Worm (Caenorhabditis elegans) whole organism, L1 larva: Measurements from ENCODE around the gene dhs-11.

Experiments
- C16A3.4 ChIP-seq: fragments of 150-350 bp; optimal IDR thresholded peaks from 2 replicates; lab custom pipeline; 2014; ENCODE audit warnings: missing biosample characterization, missing genetic modification characterization
- C34B4.2 ChIP-seq: sonication (generic microtip); optimal IDR thresholded peaks from 2 replicates; lab custom pipeline; 2017; ENCODE audit warnings: mild to moderate bottlenecking, missing genetic modification characterization, missing compliant biosample characterization
- F16B12.6 ChIP-seq: fragments of 150-350 bp; optimal IDR thresholded peaks from 2 replicates; lab custom pipeline; 2014; ENCODE audit warnings: missing biosample characterization, missing genetic modification characterization
- Y116A8C.19 ChIP-seq: sonication (generic microtip); optimal IDR thresholded peaks from 2 replicates; lab custom pipeline; 2016; ENCODE audit warnings: missing compliant biosample characterization, missing genetic modification characterization, borderline replicate concordance
- ama-1 ChIP-seq: fragments of 150-350 bp; optimal IDR thresholded peaks from 2 replicates; lab custom pipeline; 2014
- blmp-1 ChIP-seq: fragments of 150-350 bp; optimal IDR thresholded peaks from 2 replicates; lab custom pipeline; 2014; ENCODE audit warnings: missing biosample characterization, missing genetic modification characterization
- ceh-63 ChIP-seq: fragments of 200-800 bp; sonication (Bioruptor generic); optimal IDR thresholded peaks from 2 replicates; lab custom pipeline; 2018; ENCODE audit warnings: mild to moderate bottlenecking, missing genetic modification characterization, missing compliant biosample characterization
- ceh-82 ChIP-seq, 3 experiments: fragments of 150-350 bp in 1 of 3; sonication (generic microtip) in 2 of 3; optimal IDR thresholded peaks; 2 replicates each; lab custom pipeline; 2014 to 2017; ENCODE audit warnings: missing biosample characterization in 3 of 3, missing genetic modification characterization in 3 of 3
- ceh-88 ChIP-seq: fragments of 200-800 bp; sonication (Bioruptor generic); IDR thresholded peaks from 2 replicates; pipeline ENCODE4 v1.3.6; 2022; ENCODE audit warnings: missing genetic modification characterization, missing compliant biosample characterization
- ceh-90 ChIP-seq: sonication (generic microtip); optimal IDR thresholded peaks from 2 replicates; lab custom pipeline; 2016; ENCODE audit warnings: missing genetic modification characterization, missing compliant biosample characterization
- efl-1 ChIP-seq, 4 experiments: fragments of 150-350 bp; optimal IDR thresholded peaks in 3 of 4; peaks in 1 of 4; 1 replicate in 1 of 4; 2 replicates in 3 of 4; lab custom pipeline; 2014; ENCODE audit warnings: missing biosample characterization in 2 of 4, missing genetic modification characterization in 2 of 4, missing genetic modification reagents in 2 of 4
- efl-3 ChIP-seq: fragments of 200-800 bp; sonication (Bioruptor generic); optimal IDR thresholded peaks from 2 replicates; lab custom pipeline; 2018; ENCODE audit warnings: mild to moderate bottlenecking, missing genetic modification characterization, missing compliant biosample characterization
- egl-13 ChIP-seq: sonication (generic microtip); optimal IDR thresholded peaks from 2 replicates; lab custom pipeline; 2016; ENCODE audit warnings: missing genotype, missing genetic modification reagents, missing genetic modification characterization, missing compliant biosample characterization
- egl-27 ChIP-seq, 2 experiments: fragments of 150-350 bp in 1 of 2; sonication (generic microtip); optimal IDR thresholded peaks; 3 replicates each; lab custom pipeline; 2017 to 2018; ENCODE audit warnings: missing biosample characterization in 2 of 2, missing genetic modification characterization in 2 of 2, missing genetic modification reagents in 2 of 2
- elt-3 ChIP-seq, 6 experiments: fragments of 150-350 bp in 1 of 6; sonication (generic microtip); optimal IDR thresholded peaks; 2 replicates each; lab custom pipeline; 2017 to 2018; ENCODE audit warnings: missing biosample characterization in 6 of 6, missing genetic modification characterization in 6 of 6, inconsistent platforms in 1 of 6
- fkh-8 ChIP-seq: sonication (generic microtip); optimal IDR thresholded peaks from 2 replicates; lab custom pipeline; 2016; ENCODE audit warnings: mild to moderate bottlenecking, missing genetic modification characterization, missing compliant biosample characterization
- fos-1 ChIP-seq: fragments of 150-350 bp; optimal IDR thresholded peaks from 2 replicates; lab custom pipeline; 2014; ENCODE audit warnings: missing biosample characterization, missing genetic modification characterization
- grh-1 ChIP-seq: fragments of 200-800 bp; sonication (Bioruptor generic); IDR thresholded peaks from 2 replicates; pipeline ENCODE4 v1.3.6; 2022; ENCODE audit warnings: missing genetic modification reagents, missing genetic modification characterization, missing compliant biosample characterization
- hlh-4 ChIP-seq: sonication (generic microtip); optimal IDR thresholded peaks from 2 replicates; lab custom pipeline; 2016; ENCODE audit warnings: mild to moderate bottlenecking, missing genetic modification characterization, missing compliant biosample characterization
- hpl-2 ChIP-seq: fragments of 150-350 bp; optimal IDR thresholded peaks from 2 replicates; lab custom pipeline; 2014; ENCODE audit warnings: missing biosample characterization, missing genetic modification reagents, missing genetic modification characterization
- irx-1 ChIP-seq: sonication (generic microtip); optimal IDR thresholded peaks from 2 replicates; lab custom pipeline; 2016; ENCODE audit warnings: missing genetic modification characterization, missing compliant biosample characterization
- isw-1 ChIP-seq: fragments of 200-800 bp; sonication (Bioruptor generic); IDR thresholded peaks from 2 replicates; pipeline ENCODE4 v1.3.6; 2022; ENCODE audit warnings: missing genetic modification characterization, missing compliant biosample characterization
- jun-1 ChIP-seq: fragments of 150-350 bp; optimal IDR thresholded peaks from 2 replicates; lab custom pipeline; 2014; ENCODE audit warnings: missing biosample characterization, missing genetic modification reagents, missing genetic modification characterization
- lin-14 ChIP-seq: fragments of 200-800 bp; sonication (Bioruptor generic); optimal IDR thresholded peaks from 2 replicates; lab custom pipeline; 2018; ENCODE audit warnings: mild to moderate bottlenecking, missing genetic modification characterization, moderate library complexity, missing compliant biosample characterization
- lin-15B ChIP-seq: fragments of 150-350 bp; sonication (generic microtip); optimal IDR thresholded peaks from 3 replicates; lab custom pipeline; 2014; ENCODE audit warnings: missing biosample characterization, missing genetic modification characterization
- lin-35 ChIP-seq, 2 experiments: fragments of 150-350 bp; optimal IDR thresholded peaks; 2 replicates each; lab custom pipeline; 2014; ENCODE audit warnings: missing biosample characterization in 2 of 2, missing genetic modification characterization in 2 of 2, missing genetic modification reagents in 2 of 2
- lin-39 ChIP-seq: fragments of 150-350 bp; optimal IDR thresholded peaks from 2 replicates; lab custom pipeline; 2014; ENCODE audit warnings: missing biosample characterization, missing genetic modification reagents, missing genetic modification characterization
- lsy-2 ChIP-seq, 2 experiments: fragments of 150-350 bp; optimal IDR thresholded peaks; 2 replicates each; lab custom pipeline; 2014; ENCODE audit warnings: missing biosample characterization in 2 of 2, missing genetic modification characterization in 2 of 2
- mab-9 ChIP-seq: fragments of 200-800 bp; sonication (Bioruptor generic); IDR thresholded peaks from 2 replicates; pipeline ENCODE4 v1.3.6; 2022; ENCODE audit warnings: missing genetic modification reagents, missing genetic modification characterization, missing compliant biosample characterization
- mdl-1 ChIP-seq, 2 experiments: fragments of 150-350 bp; optimal IDR thresholded peaks; 2 replicates each; lab custom pipeline; 2014 to 2017; ENCODE audit warnings: missing biosample characterization in 2 of 2, missing genetic modification characterization in 2 of 2, inconsistent platforms in 1 of 2
- mef-2 ChIP-seq: fragments of 150-350 bp; optimal IDR thresholded peaks from 2 replicates; lab custom pipeline; 2014; ENCODE audit warnings: missing biosample characterization, missing genetic modification characterization
- mep-1 ChIP-seq: fragments of 150-350 bp; optimal IDR thresholded peaks from 2 replicates; lab custom pipeline; 2014; ENCODE audit warnings: missing biosample characterization, missing genetic modification characterization
- nhr-11 ChIP-seq: fragments of 150-350 bp; optimal IDR thresholded peaks from 2 replicates; lab custom pipeline; 2014; ENCODE audit warnings: missing biosample characterization, missing genetic modification characterization
- nhr-12 ChIP-seq: sonication (generic microtip); optimal IDR thresholded peaks from 2 replicates; lab custom pipeline; 2017; ENCODE audit warnings: missing biosample characterization, missing genetic modification characterization
- nhr-19 ChIP-seq: fragments of 200-800 bp; sonication (Bioruptor generic); conservative IDR thresholded peaks from 2 replicates; pipeline ENCODE4 v1.3.6; 2022; ENCODE audit warnings: missing genetic modification characterization, missing compliant biosample characterization
- nhr-20 ChIP-seq: sonication (generic microtip); optimal IDR thresholded peaks from 2 replicates; lab custom pipeline; 2016; ENCODE audit warnings: mild to moderate bottlenecking, missing genetic modification characterization, missing compliant biosample characterization
- nhr-71 ChIP-seq: sonication (generic microtip); optimal IDR thresholded peaks from 2 replicates; lab custom pipeline; 2016; ENCODE audit warnings: mild to moderate bottlenecking, missing genetic modification characterization, moderate library complexity, missing compliant biosample characterization
- nhr-84 ChIP-seq: sonication (generic microtip); optimal IDR thresholded peaks from 2 replicates; lab custom pipeline; 2017; ENCODE audit warnings: missing biosample characterization, missing genetic modification characterization
- nhr-85 ChIP-seq: sonication (generic microtip); peaks from one replicate; lab custom pipeline; 2016; ENCODE audit warnings: missing genetic modification characterization, inconsistent platforms, missing compliant biosample characterization
- pag-3 ChIP-seq: sonication (generic microtip); optimal IDR thresholded peaks from 2 replicates; lab custom pipeline; 2017; ENCODE audit warnings: missing genetic modification characterization, mild to moderate bottlenecking, missing compliant biosample characterization, antibody characterized with exemption, borderline replicate concordance; ENCODE audit not compliant: insufficient read depth
- pqm-1 ChIP-seq: sonication (generic microtip); optimal IDR thresholded peaks from 3 replicates; lab custom pipeline; 2017; ENCODE audit warnings: missing biosample characterization, missing genetic modification characterization
- rnt-1 ChIP-seq: sonication (generic microtip); optimal IDR thresholded peaks from 2 replicates; lab custom pipeline; 2016; ENCODE audit warnings: mild to moderate bottlenecking, missing genetic modification characterization, moderate library complexity, missing compliant biosample characterization
- skn-1 ChIP-seq: fragments of 150-350 bp; optimal IDR thresholded peaks from 2 replicates; lab custom pipeline; 2014; ENCODE audit warnings: missing biosample characterization, missing genetic modification characterization
- snpc-4 ChIP-seq: fragments of 150-350 bp; optimal IDR thresholded peaks from 2 replicates; lab custom pipeline; 2014; ENCODE audit warnings: missing biosample characterization, missing genetic modification characterization
- swsn-7 ChIP-seq: sonication (generic microtip); optimal IDR thresholded peaks from 2 replicates; lab custom pipeline; 2016; ENCODE audit warnings: missing genetic modification characterization, missing compliant biosample characterization
- tbx-2 ChIP-seq: sonication (generic microtip); optimal IDR thresholded peaks from 2 replicates; lab custom pipeline; 2016; ENCODE audit warnings: missing genetic modification characterization, missing compliant biosample characterization
- tlp-1 ChIP-seq: fragments of 150-350 bp; optimal IDR thresholded peaks from 2 replicates; lab custom pipeline; 2014; ENCODE audit warnings: missing biosample characterization, missing genetic modification characterization
- unc-130 ChIP-seq: fragments of 150-350 bp; optimal IDR thresholded peaks from 2 replicates; lab custom pipeline; 2017; ENCODE audit warnings: missing biosample characterization, missing genetic modification characterization, inconsistent platforms
- unc-62 ChIP-seq: fragments of 150-350 bp; optimal IDR thresholded peaks from 2 replicates; lab custom pipeline; 2014; ENCODE audit warnings: missing biosample characterization, missing genetic modification reagents, missing genetic modification characterization
- unc-98 ChIP-seq: fragments of 200-800 bp; sonication (Bioruptor generic); IDR thresholded peaks from 2 replicates; pipeline ENCODE4 v1.3.6; 2022; ENCODE audit warnings: missing genetic modification characterization, missing compliant biosample characterization
- vab-15 ChIP-seq: sonication (generic microtip); optimal IDR thresholded peaks from 2 replicates; lab custom pipeline; 2017; ENCODE audit warnings: missing genotype, mild to moderate bottlenecking, missing genetic modification characterization, missing compliant biosample characterization
- zip-4 ChIP-seq: fragments of 200-800 bp; sonication (Bioruptor generic); optimal IDR thresholded peaks from 2 replicates; lab custom pipeline; 2018; ENCODE audit warnings: mild to moderate bottlenecking, missing genetic modification characterization, moderate library complexity, missing compliant biosample characterization
- ztf-11 ChIP-seq, 2 experiments: sonication (generic microtip); optimal IDR thresholded peaks; 2 replicates each; lab custom pipeline; 2016 to 2017; ENCODE audit warnings: missing genetic modification characterization in 2 of 2, missing biosample characterization in 1 of 2, missing compliant biosample characterization in 1 of 2
- ztf-4 ChIP-seq: fragments of 150-350 bp; optimal IDR thresholded peaks from 2 replicates; lab custom pipeline; 2014; ENCODE audit warnings: missing biosample characterization, missing genetic modification characterization

dhs-11 gene

ce11 chrIII:10628360-10628759 is 14.3 kb downstream of the dhs-11 start (continued):
- no peak for TF ChIP-seq ceh-90
- no peak for TF ChIP-seq blmp-1 (tag; lab: Kevin White, UChicago)
- peak; percentile 45 to 59 for TF ChIP-seq lsy-2 (tag; optimal IDR thresholded peaks at IDR 0.05; lab: Kevin White, UChicago)
- peak in 1 of 2 experiments; percentile 58 for TF ChIP-seq mdl-1 (tag; optimal IDR thresholded peaks at IDR 0.05; lab: Kevin White, UChicago)
- TF ChIP-seq nhr-85 (tag; lab: Kevin White, UChicago) = no peak
- no peak for TF ChIP-seq unc-62
- no peak for TF ChIP-seq nhr-84 (tag; lab: Kevin White, UChicago)
- peak; percentile 61 for TF ChIP-seq nhr-20 (tag; lab: Kevin White, UChicago)
- TF ChIP-seq swsn-7 = peak; percentile 68
- peak; percentile 47 for TF ChIP-seq tbx-2
- TF ChIP-seq ceh-88 (GFP tag; lab: Robert Waterston, UW) = no peak
- TF ChIP-seq efl-3 (GFP tag; lab: Kevin White, UChicago) = no peak
- no peak for TF ChIP-seq C34B4.2 (tag; lab: Kevin White, UChicago)
- TF ChIP-seq ceh-82 (tag; optimal IDR thresholded peaks at IDR 0.05; lab: Kevin White, UChicago) = peak in 1 of 3 experiments; percentile 18
- no peak for TF ChIP-seq ama-1 (lab: Kevin White, UChicago)
- no peak for TF ChIP-seq nhr-12 (tag; lab: Kevin White, UChicago)
- TF ChIP-seq nhr-71 = peak; percentile 75
- no peak for TF ChIP-seq C16A3.4
- TF ChIP-seq mab-9 (GFP tag; lab: Robert Waterston, UW) = no peak
- TF ChIP-seq ztf-4 (tag; lab: Kevin White, UChicago) = no peak
- TF ChIP-seq hpl-2 = no peak
- TF ChIP-seq snpc-4 (tag; lab: Kevin White, UChicago) = peak; percentile 37
- TF ChIP-seq elt-3 (tag; optimal IDR thresholded peaks at IDR 0.05; lab: Kevin White, UChicago) = no peak
- no peak for TF ChIP-seq zip-4 (GFP tag; lab: Kevin White, UChicago)
- no peak for TF ChIP-seq vab-15
- TF ChIP-seq lin-15B = no peak
- TF ChIP-seq Y116A8C.19 (tag; lab: Kevin White, UChicago) = no peak
- TF ChIP-seq unc-130 (tag; lab: Kevin White, UChicago) = no peak
- TF ChIP-seq egl-13 (tag; lab: Kevin White, UChicago) = no peak
- TF ChIP-seq ceh-63 (GFP tag; lab: Kevin White, UChicago) = no peak
- no peak for TF ChIP-seq hlh-4 (tag; lab: Kevin White, UChicago)
- no peak for TF ChIP-seq fos-1 (tag; lab: Kevin White, UChicago)
- no peak for TF ChIP-seq nhr-11 (tag; lab: Kevin White, UChicago)
- TF ChIP-seq tlp-1 (tag; lab: Kevin White, UChicago) = no peak
- no peak for TF ChIP-seq unc-98
- no peak for TF ChIP-seq fkh-8 (tag; lab: Kevin White, UChicago)
- peak; percentile 0 for TF ChIP-seq jun-1
- TF ChIP-seq egl-27 (tag; optimal IDR thresholded peaks at IDR 0.05; lab: Kevin White, UChicago) = no peak
- TF ChIP-seq mep-1 = peak; percentile 33
- TF ChIP-seq lin-35 (GFP tag; optimal IDR thresholded peaks at IDR 0.05; lab: Kevin White, UChicago) = peak; percentile 26 to 43
- TF ChIP-seq nhr-19 (GFP tag; lab: Robert Waterston, UW) = no peak

- TF ChIP-seq irx-1 (tag; lab: Kevin White, UChicago) (peak; percentile 35), C34B4.2 (tag; lab: Kevin White, UChicago) (no peak), efl-3 (GFP tag; lab: Kevin White, UChicago) (no peak), fkh-8 (tag; lab: Kevin White, UChicago) (no peak), lin-35 (GFP tag; optimal IDR thresholded peaks at IDR 0.05; lab: Kevin White, UChicago) (peak; percentile 20 to 72), pqm-1 (tag; lab: Kevin White, UChicago) (no peak), mab-9 (GFP tag; lab: Robert Waterston, UW) (no peak), grh-1 (no peak), rnt-1 (tag; lab: Kevin White, UChicago) (peak; percentile 51), Y116A8C.19 (tag; lab: Kevin White, UChicago) (no peak), ztf-11 (tag; optimal IDR thresholded peaks at IDR 0.05; lab: Kevin White, UChicago) (no peak), ztf-4 (tag; lab: Kevin White, UChicago) (no peak), pag-3 (tag; lab: Kevin White, UChicago) (no peak), mef-2 (tag; lab: Kevin White, UChicago) (no peak), efl-1 (optimal IDR thresholded peaks at IDR 0.05; lab: Kevin White, UChicago) (peak; percentile 1 to 39), efl-1 (GFP tag; optimal IDR thresholded peaks at IDR 0.05 in 1 of 2; lab: Kevin White, UChicago) (peak; percentile 32 to 95), isw-1 (GFP tag; lab: Robert Waterston, UW) (no peak), skn-1 (tag; lab: Kevin White, UChicago) (no peak), F16B12.6 (tag; lab: Kevin White, UChicago) (no peak), lin-14 (no peak), nhr-84 (tag; lab: Kevin White, UChicago) (no peak), lin-39 (tag; lab: Kevin White, UChicago) (no peak)
Measured at ce11 chrIII:10624564-10624963, 18.1 kb downstream of the dhs-11 start.
